Fruit fly (Drosophila melanogaster) whole organism, prepupa: Measurements from ENCODE around the gene Tg.

Experiments
- CG10669 ChIP-seq: fragments of 200-800 bp; sonication (Bioruptor generic); optimal IDR thresholded peaks from 3 replicates; lab custom pipeline; 2018; ENCODE audit warnings: missing biosample characterization, mild to moderate bottlenecking, missing genetic modification characterization, moderate library complexity
- CG16779 ChIP-seq: fragments of 200-800 bp; sonication (Bioruptor generic); optimal IDR thresholded peaks from 3 replicates; lab custom pipeline; 2017; ENCODE audit warnings: missing biosample characterization, mild to moderate bottlenecking, missing genetic modification characterization
- CG31627 ChIP-seq: fragments of 200-800 bp; sonication (Bioruptor generic); optimal IDR thresholded peaks from 3 replicates; lab custom pipeline; 2016; ENCODE audit warnings: missing biosample characterization, missing genetic modification characterization
- CG6854 ChIP-seq: fragments of 200-800 bp; sonication (Bioruptor generic); optimal IDR thresholded peaks from 2 replicates; lab custom pipeline; 2017; ENCODE audit warnings: missing biosample characterization, mild to moderate bottlenecking, missing genetic modification characterization
- Ets21C ChIP-seq: fragments of 200-800 bp; sonication (Bioruptor generic); optimal IDR thresholded peaks from 3 replicates; lab custom pipeline; 2016; ENCODE audit warnings: missing biosample characterization, missing genetic modification characterization
- Hr38 ChIP-seq: sonication (Bioruptor generic); optimal IDR thresholded peaks from 2 replicates; lab custom pipeline; 2016; ENCODE audit warnings: missing biosample characterization, missing genetic modification characterization
- Lpt ChIP-seq: fragments of 200-800 bp; sonication (Bioruptor generic); optimal IDR thresholded peaks from 3 replicates; lab custom pipeline; 2016; ENCODE audit warnings: missing biosample characterization, missing genetic modification characterization
- Sox102F ChIP-seq: fragments of 200-800 bp; sonication (Bioruptor generic); optimal IDR thresholded peaks from 2 replicates; lab custom pipeline; 2016; ENCODE audit warnings: missing biosample characterization, mild to moderate bottlenecking, missing genetic modification characterization
- Sox14 ChIP-seq: fragments of 200-800 bp; sonication (Bioruptor generic); optimal IDR thresholded peaks from 3 replicates; lab custom pipeline; 2016; ENCODE audit warnings: missing biosample characterization, missing genetic modification characterization

DNA sequence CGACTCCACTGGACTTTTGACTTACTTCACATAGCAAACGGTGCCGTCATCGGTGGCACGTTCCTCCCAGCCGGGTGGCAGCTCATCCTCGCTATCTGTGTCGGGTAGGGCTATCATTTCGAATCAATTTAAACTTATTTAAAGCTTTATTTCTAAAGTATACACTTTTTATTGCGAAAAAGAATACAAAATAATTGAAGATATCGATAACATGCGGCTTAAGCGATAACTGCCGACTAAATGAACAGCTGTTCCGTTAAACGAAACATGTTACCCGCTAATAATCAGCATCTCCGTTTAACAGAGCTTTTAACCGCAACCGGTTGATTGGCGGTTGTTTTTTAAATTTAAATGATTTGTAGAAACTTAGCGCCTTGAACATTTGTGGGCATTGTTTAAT is 7.1 kb upstream of the Tg start, which contains the start of gene Wwox:
- no peak for TF ChIP-seq Lpt (GFP tag; lab: Kevin White, UChicago)
- TF ChIP-seq CG6854 (GFP tag; lab: Kevin White, UChicago): no peak
- TF ChIP-seq CG31627: no peak
- TF ChIP-seq Sox14 (GFP tag; lab: Kevin White, UChicago): no peak
- no peak for TF ChIP-seq Hr38 (GFP tag; lab: Kevin White, UChicago)
- no peak for TF ChIP-seq CG16779
- no peak for TF ChIP-seq Ets21C (GFP tag; lab: Kevin White, UChicago)
- TF ChIP-seq CG10669 (GFP tag; lab: Kevin White, UChicago): no peak
- TF ChIP-seq Sox102F: no peak
